Fruit fly (Drosophila melanogaster): ENCODE data around the gene CG44532.

CG44532 gene

dm6 chrX:9118961-9119633 is 42.8 kb upstream of the CG44532 start (continued):
- TF ChIP-seq Xrp1 (GFP tag; IDR thresholded peaks at IDR 0.05) (peak; percentile 44; the same call in 1 of the 2 replicates), ewg (GFP tag; optimal IDR thresholded peaks at IDR 0.05) (peak; percentile 1), CG17359 (tag; optimal IDR thresholded peaks at IDR 0.05) (peak; percentile 53), MESR4 (GFP tag; optimal IDR thresholded peaks at IDR 0.05) (no peak), luna (GFP tag; optimal IDR thresholded peaks at IDR 0.05) (no peak), lilli (GFP tag; optimal IDR thresholded peaks at IDR 0.05) (peak; percentile 32), esg (GFP tag; conservative IDR thresholded peaks at IDR 0.05) (0 out of 2 replicates have a peak, but pooled peaks have one; percentile 9), scrt (GFP tag; optimal IDR thresholded peaks at IDR 0.05) (peak; percentile 12), nerfin-1 (tag; optimal IDR thresholded peaks at IDR 0.05) (peak; percentile 56), H2.0 (GFP tag; IDR thresholded peaks at IDR 0.05) (no peak), Hsf (GFP tag; optimal IDR thresholded peaks at IDR 0.05) (no peak), Antp (GFP tag; optimal IDR thresholded peaks at IDR 0.05) (peak; percentile 12), disco-r (GFP tag; optimal IDR thresholded peaks at IDR 0.05) (no peak), tx (GFP tag; optimal IDR thresholded peaks at IDR 0.05) (no peak), CG6854 (GFP tag; optimal IDR thresholded peaks at IDR 0.05) (peak; percentile 30), Bteb2 (GFP tag; optimal IDR thresholded peaks at IDR 0.05) (no peak), CG13894 (tag; optimal IDR thresholded peaks at IDR 0.05) (no peak), CG1024 (GFP tag; IDR thresholded peaks at IDR 0.05) (no peak), D (optimal IDR thresholded peaks at IDR 0.05) (no peak), D (GFP tag; optimal IDR thresholded peaks at IDR 0.05) (peak; percentile 59), ranshi (GFP tag; IDR thresholded peaks at IDR 0.05) (0 out of 2 replicates have a peak, but pooled peaks have one; percentile 13), slp2 (GFP tag; optimal IDR thresholded peaks at IDR 0.05) (peak; percentile 20), kah (GFP tag; optimal IDR thresholded peaks at IDR 0.05) (peak; percentile 3), CG42726 (GFP tag; IDR thresholded peaks at IDR 0.05; ENCODE audit: partially characterized antibody) (no peak), CG6654 (GFP tag; optimal IDR thresholded peaks at IDR 0.05) (peak; percentile 24), rib (GFP tag; IDR thresholded peaks at IDR 0.05) (no peak), Fer3 (tag; optimal IDR thresholded peaks at IDR 0.05) (peak; percentile 33), sr (GFP tag; IDR thresholded peaks at IDR 0.05) (peak; percentile 97), Mes4 (GFP tag; optimal IDR thresholded peaks at IDR 0.05) (no peak), CG2678 (tag; optimal IDR thresholded peaks at IDR 0.05) (peak; percentile 80), Abd-B (GFP tag; optimal IDR thresholded peaks at IDR 0.05) (peak; percentile 47), bab2 (GFP tag; optimal IDR thresholded peaks at IDR 0.05) (no peak), Blimp-1 (GFP tag; optimal IDR thresholded peaks at IDR 0.05) (peak; percentile 65), CG30431 (GFP tag; optimal IDR thresholded peaks at IDR 0.05) (no peak), bigmax (GFP tag; optimal IDR thresholded peaks at IDR 0.05) (no peak), zf30C (GFP tag; optimal IDR thresholded peaks at IDR 0.05) (no peak), CG8281 (tag; optimal IDR thresholded peaks at IDR 0.05) (no peak), HmgZ (tag; optimal IDR thresholded peaks at IDR 0.05) (no peak), ab (GFP tag; optimal IDR thresholded peaks at IDR 0.05) (no peak), Dref (GFP tag; IDR thresholded peaks at IDR 0.05) (no peak), CG2120 (GFP tag; optimal IDR thresholded peaks at IDR 0.05) (no peak), CG15696 (tag; optimal IDR thresholded peaks at IDR 0.05) (peak; percentile 5), CG4820 (GFP tag; optimal IDR thresholded peaks at IDR 0.05) (peak; percentile 36), trem (tag; optimal IDR thresholded peaks at IDR 0.05) (peak; percentile 29), CG3838 (GFP tag; optimal IDR thresholded peaks at IDR 0.05) (no peak), run (tag; optimal IDR thresholded peaks at IDR 0.05) (no peak), CG8478 (optimal IDR thresholded peaks at IDR 0.05) (no peak), Dip3 (GFP tag; optimal IDR thresholded peaks at IDR 0.05) (no peak), CG6813 (GFP tag; optimal IDR thresholded peaks at IDR 0.05) (peak; percentile 14), Six4 (GFP tag; optimal IDR thresholded peaks at IDR 0.05) (peak; percentile 15), Lhr (GFP tag; optimal IDR thresholded peaks at IDR 0.05) (no peak)
